Worm (Caenorhabditis elegans) whole organism, mixed stage, embryonic: ENCODE results near the gene gei-6.

Source experiments
- bed-3 ChIP-seq: fragments of 200-800 bp; sonication (Bioruptor generic); optimal IDR thresholded peaks from 3 replicates; lab custom pipeline; 2018; ENCODE audit warnings: mild to moderate bottlenecking, missing genetic modification characterization, moderate library complexity, missing compliant biosample characterization
- ces-1 ChIP-seq: fragments of 150-350 bp; optimal IDR thresholded peaks from 2 replicates; lab custom pipeline; 2014; ENCODE audit warnings: missing biosample characterization, missing genetic modification reagents, missing genetic modification characterization
- elt-1 ChIP-seq: sonication (generic microtip); optimal IDR thresholded peaks from 2 replicates; lab custom pipeline; 2017; ENCODE audit warnings: missing genetic modification characterization, mild to moderate bottlenecking, missing compliant biosample characterization, antibody characterized with exemption, moderate library complexity, borderline replicate concordance; ENCODE audit not compliant: insufficient read depth
- elt-3 ChIP-seq: fragments of 150-350 bp; optimal IDR thresholded peaks from 2 replicates; lab custom pipeline; 2014; ENCODE audit warnings: missing biosample characterization, missing genetic modification characterization
- lsy-2 ChIP-seq: fragments of 150-350 bp; optimal IDR thresholded peaks from 2 replicates; lab custom pipeline; 2014; ENCODE audit warnings: missing biosample characterization, missing genetic modification characterization
- mep-1 ChIP-seq: fragments of 150-350 bp; optimal IDR thresholded peaks from 2 replicates; lab custom pipeline; 2017; ENCODE audit warnings: missing biosample characterization, missing genetic modification reagents, missing genetic modification characterization, inconsistent platforms
- nhr-237 ChIP-seq: fragments of 150-350 bp; optimal IDR thresholded peaks from 2 replicates; lab custom pipeline; 2014; ENCODE audit warnings: missing biosample characterization, missing genetic modification characterization
- pha-4 ChIP-seq: fragments of 150-350 bp; optimal IDR thresholded peaks from 2 replicates; lab custom pipeline; 2018; ENCODE audit warnings: missing biosample characterization, missing genetic modification reagents, missing genetic modification characterization
- snpc-4 ChIP-seq: fragments of 150-350 bp; optimal IDR thresholded peaks from 2 replicates; lab custom pipeline; 2014; ENCODE audit warnings: missing biosample characterization, missing genetic modification characterization
- unc-62 ChIP-seq: fragments of 150-350 bp; optimal IDR thresholded peaks from 2 replicates; lab custom pipeline; 2014; ENCODE audit warnings: missing biosample characterization, missing genetic modification reagents, missing genetic modification characterization

ce11 chrV:7198403-7198802 lies 32.2 kb downstream of the gei-6 start:
- TF ChIP-seq snpc-4 (tag; lab: Kevin White, UChicago) = no peak
- no peak for TF ChIP-seq nhr-237
- no peak for TF ChIP-seq pha-4
- no peak for TF ChIP-seq elt-3 (tag; lab: Kevin White, UChicago)
- TF ChIP-seq unc-62 (GFP tag; lab: Kevin White, UChicago) = no peak
- no peak for TF ChIP-seq mep-1
- TF ChIP-seq bed-3 = no peak
- no peak for TF ChIP-seq ces-1 (GFP tag; lab: Kevin White, UChicago)
- TF ChIP-seq lsy-2 = no peak
- no peak for TF ChIP-seq elt-1 (tag; lab: Kevin White, UChicago)
